Worm (Caenorhabditis elegans) whole organism, L1 larva: Measurements from ENCODE around the gene rrc-1.

Experiments
- C16A3.4 ChIP-seq: fragments of 150-350 bp; optimal IDR thresholded peaks from 2 replicates; lab custom pipeline; 2014; ENCODE audit warnings: missing biosample characterization, missing genetic modification characterization
- C34B4.2 ChIP-seq: sonication (generic microtip); optimal IDR thresholded peaks from 2 replicates; lab custom pipeline; 2017; ENCODE audit warnings: mild to moderate bottlenecking, missing genetic modification characterization, missing compliant biosample characterization
- F16B12.6 ChIP-seq: fragments of 150-350 bp; optimal IDR thresholded peaks from 2 replicates; lab custom pipeline; 2014; ENCODE audit warnings: missing biosample characterization, missing genetic modification characterization
- blmp-1 ChIP-seq: fragments of 150-350 bp; optimal IDR thresholded peaks from 2 replicates; lab custom pipeline; 2014; ENCODE audit warnings: missing biosample characterization, missing genetic modification characterization
- ceh-8 ChIP-seq: fragments of 200-800 bp; sonication (Bioruptor generic); optimal IDR thresholded peaks from 2 replicates; lab custom pipeline; 2018; ENCODE audit warnings: mild to moderate bottlenecking, missing genetic modification characterization, moderate library complexity, missing compliant biosample characterization
- dpl-1 ChIP-seq, 3 experiments: fragments of 150-350 bp in 2 of 3; sonication (generic microtip) in 1 of 3; optimal IDR thresholded peaks; 2 replicates each; lab custom pipeline; 2014 to 2017; ENCODE audit warnings: missing biosample characterization in 3 of 3, missing genetic modification characterization in 3 of 3, missing genetic modification reagents in 3 of 3
- efl-1 ChIP-seq, 4 experiments: fragments of 150-350 bp; optimal IDR thresholded peaks in 3 of 4; peaks in 1 of 4; 1 replicate in 1 of 4; 2 replicates in 3 of 4; lab custom pipeline; 2014; ENCODE audit warnings: missing biosample characterization in 2 of 4, missing genetic modification characterization in 2 of 4, missing genetic modification reagents in 2 of 4
- elt-3 ChIP-seq, 6 experiments: fragments of 150-350 bp in 1 of 6; sonication (generic microtip); optimal IDR thresholded peaks; 2 replicates each; lab custom pipeline; 2017 to 2018; ENCODE audit warnings: missing biosample characterization in 6 of 6, missing genetic modification characterization in 6 of 6, inconsistent platforms in 1 of 6
- grh-1 ChIP-seq: fragments of 200-800 bp; sonication (Bioruptor generic); IDR thresholded peaks from 2 replicates; pipeline ENCODE4 v1.3.6; 2022; ENCODE audit warnings: missing genetic modification reagents, missing genetic modification characterization, missing compliant biosample characterization
- isw-1 ChIP-seq: fragments of 200-800 bp; sonication (Bioruptor generic); IDR thresholded peaks from 2 replicates; pipeline ENCODE4 v1.3.6; 2022; ENCODE audit warnings: missing genetic modification characterization, missing compliant biosample characterization
- lin-14 ChIP-seq: fragments of 200-800 bp; sonication (Bioruptor generic); optimal IDR thresholded peaks from 2 replicates; lab custom pipeline; 2018; ENCODE audit warnings: mild to moderate bottlenecking, missing genetic modification characterization, moderate library complexity, missing compliant biosample characterization
- mep-1 ChIP-seq: fragments of 150-350 bp; optimal IDR thresholded peaks from 2 replicates; lab custom pipeline; 2014; ENCODE audit warnings: missing biosample characterization, missing genetic modification characterization
- nhr-11 ChIP-seq: fragments of 150-350 bp; optimal IDR thresholded peaks from 2 replicates; lab custom pipeline; 2014; ENCODE audit warnings: missing biosample characterization, missing genetic modification characterization
- nhr-28 ChIP-seq: fragments of 150-350 bp; optimal IDR thresholded peaks from 2 replicates; lab custom pipeline; 2014; ENCODE audit warnings: missing biosample characterization, missing genetic modification characterization
- nhr-47 ChIP-seq: sonication (generic microtip); optimal IDR thresholded peaks from 2 replicates; lab custom pipeline; 2016; ENCODE audit warnings: mild to moderate bottlenecking, missing genetic modification characterization, moderate library complexity, missing compliant biosample characterization
- nhr-84 ChIP-seq: sonication (generic microtip); optimal IDR thresholded peaks from 2 replicates; lab custom pipeline; 2017; ENCODE audit warnings: missing biosample characterization, missing genetic modification characterization
- nhr-85 ChIP-seq: sonication (generic microtip); peaks from one replicate; lab custom pipeline; 2016; ENCODE audit warnings: missing genetic modification characterization, inconsistent platforms, missing compliant biosample characterization
- nhr-90 ChIP-seq: sonication (generic microtip); optimal IDR thresholded peaks from 2 replicates; lab custom pipeline; 2016; ENCODE audit warnings: mild to moderate bottlenecking, missing genetic modification characterization, missing compliant biosample characterization; ENCODE audit not compliant: poor library complexity
- pax-3 ChIP-seq: fragments of 200-800 bp; sonication (Bioruptor generic); optimal IDR thresholded peaks from 2 replicates; lab custom pipeline; 2018; ENCODE audit warnings: mild to moderate bottlenecking, missing genetic modification characterization, moderate library complexity, missing compliant biosample characterization
- snpc-4 ChIP-seq: fragments of 150-350 bp; optimal IDR thresholded peaks from 2 replicates; lab custom pipeline; 2014; ENCODE audit warnings: missing biosample characterization, missing genetic modification characterization
- tlp-1 ChIP-seq: fragments of 150-350 bp; optimal IDR thresholded peaks from 2 replicates; lab custom pipeline; 2014; ENCODE audit warnings: missing biosample characterization, missing genetic modification characterization
- unc-30 ChIP-seq: sonication (generic microtip); optimal IDR thresholded peaks from 2 replicates; lab custom pipeline; 2017; ENCODE audit warnings: missing biosample characterization, missing genetic modification characterization
- unc-62 ChIP-seq: fragments of 150-350 bp; optimal IDR thresholded peaks from 2 replicates; lab custom pipeline; 2014; ENCODE audit warnings: missing biosample characterization, missing genetic modification reagents, missing genetic modification characterization
- unc-98 ChIP-seq: fragments of 200-800 bp; sonication (Bioruptor generic); IDR thresholded peaks from 2 replicates; pipeline ENCODE4 v1.3.6; 2022; ENCODE audit warnings: missing genetic modification characterization, missing compliant biosample characterization
- vab-15 ChIP-seq: sonication (generic microtip); optimal IDR thresholded peaks from 2 replicates; lab custom pipeline; 2017; ENCODE audit warnings: missing genotype, mild to moderate bottlenecking, missing genetic modification characterization, missing compliant biosample characterization
- xbp-1 ChIP-seq: sonication (generic microtip); optimal IDR thresholded peaks from 2 replicates; lab custom pipeline; 2016; ENCODE audit warnings: missing genetic modification characterization, missing compliant biosample characterization
- zag-1 ChIP-seq: fragments of 150-350 bp; optimal IDR thresholded peaks from 2 replicates; lab custom pipeline; 2014; ENCODE audit warnings: missing biosample characterization, missing genetic modification characterization
- ztf-11 ChIP-seq, 2 experiments: sonication (generic microtip); optimal IDR thresholded peaks; 2 replicates each; lab custom pipeline; 2016 to 2017; ENCODE audit warnings: missing genetic modification characterization in 2 of 2, missing biosample characterization in 1 of 2, missing compliant biosample characterization in 1 of 2
- ztf-4 ChIP-seq: fragments of 150-350 bp; optimal IDR thresholded peaks from 2 replicates; lab custom pipeline; 2014; ENCODE audit warnings: missing biosample characterization, missing genetic modification characterization

rrc-1 gene

ce11 chrX:9831215-9831614 is at the start of gene rrc-1:
rrc-1 (minus strand) TSS chrX:9831288.
- no peak for TF ChIP-seq blmp-1 (tag; lab: Kevin White, UChicago)
- no peak for TF ChIP-seq xbp-1 (tag; lab: Kevin White, UChicago)
- TF ChIP-seq C16A3.4 (tag; lab: Kevin White, UChicago), result no peak
- peak; percentile 76 for TF ChIP-seq ceh-8 (GFP tag; lab: Kevin White, UChicago)
- no peak for TF ChIP-seq C34B4.2
- TF ChIP-seq unc-98 (GFP tag; lab: Robert Waterston, UW), result no peak

ce11 chrX:9877117-9877516 is 46.0 kb upstream of the rrc-1 start, which contains the start of gene R07B1.9:
R07B1.9 (plus strand) TSS chrX:9877417.
- TF ChIP-seq efl-1 (optimal IDR thresholded peaks at IDR 0.05; lab: Kevin White, UChicago) (no peak), efl-1 (GFP tag; optimal IDR thresholded peaks at IDR 0.05 in 1 of 2; lab: Kevin White, UChicago) (peak in 1 of 2 experiments; percentile 11), pax-3 (no peak)
- TF ChIP-seq, all 84 proteins: peak for 1

ce11 chrX:9872554-9872953 is 41.5 kb upstream of the rrc-1 start, which contains the start of gene R07B1.8:
R07B1.8 (minus strand) TSS chrX:9872654.
- TF ChIP-seq nhr-47, result no peak
- TF ChIP-seq snpc-4, result no peak
- no peak for TF ChIP-seq grh-1 (GFP tag; lab: Robert Waterston, UW)
- no peak for TF ChIP-seq vab-15
- no peak for TF ChIP-seq unc-30 (tag; lab: Kevin White, UChicago)
- TF ChIP-seq zag-1 (tag; lab: Kevin White, UChicago), result no peak
- TF ChIP-seq efl-1 (optimal IDR thresholded peaks at IDR 0.05; lab: Kevin White, UChicago), result no peak
- no peak for TF ChIP-seq efl-1 (GFP tag; optimal IDR thresholded peaks at IDR 0.05 in 1 of 2; lab: Kevin White, UChicago)
- no peak for TF ChIP-seq nhr-28 (tag; lab: Kevin White, UChicago)
- TF ChIP-seq ztf-4, result no peak
- no peak for TF ChIP-seq unc-62 (GFP tag; lab: Kevin White, UChicago)
- no peak for TF ChIP-seq C16A3.4 (tag; lab: Kevin White, UChicago)
- no peak for TF ChIP-seq mep-1

ce11 chrX:9869522-9869921 is 38.4 kb upstream of the rrc-1 start, which contains the start of gene R07B1.13:
R07B1.13 (plus strand) TSS chrX:9869822.
- TF ChIP-seq tlp-1 (no peak), unc-30 (tag; lab: Kevin White, UChicago) (no peak), grh-1 (GFP tag; lab: Robert Waterston, UW) (no peak), isw-1 (GFP tag; lab: Robert Waterston, UW) (no peak), nhr-90 (tag; lab: Kevin White, UChicago) (no peak)

ce11 chrX:9868820-9869219 is 37.7 kb upstream of the rrc-1 start, which contains the start of gene R07B1.7:
R07B1.7 (plus strand) TSS chrX:9869120.
- no peak for TF ChIP-seq xbp-1 (tag; lab: Kevin White, UChicago)
- no peak for TF ChIP-seq nhr-47
- TF ChIP-seq dpl-1 (GFP tag; optimal IDR thresholded peaks at IDR 0.05; lab: Kevin White, UChicago), result no peak
- no peak for TF ChIP-seq F16B12.6
- no peak for TF ChIP-seq nhr-11 (tag; lab: Kevin White, UChicago)
- no peak for TF ChIP-seq isw-1 (GFP tag; lab: Robert Waterston, UW)
- no peak for TF ChIP-seq C34B4.2
- TF ChIP-seq ztf-11 (tag; optimal IDR thresholded peaks at IDR 0.05; lab: Kevin White, UChicago), result no peak
- TF ChIP-seq nhr-85 (tag; lab: Kevin White, UChicago), result no peak
- TF ChIP-seq elt-3 (tag; optimal IDR thresholded peaks at IDR 0.05; lab: Kevin White, UChicago), result no peak
- TF ChIP-seq lin-14 (GFP tag; lab: Kevin White, UChicago), result no peak
- no peak for TF ChIP-seq nhr-90 (tag; lab: Kevin White, UChicago)

- TF ChIP-seq C34B4.2 (no peak), nhr-84 (no peak)
- TF ChIP-seq, all 84 proteins: peak for 0
These were observed 35.3 kb upstream of the rrc-1 start, which contains the start of gene R07B1.6 for ce11 chrX:9866355-9866754. R07B1.6 (plus strand) TSS chrX:9866655.
